Worm (Caenorhabditis elegans): ENCODE data around the gene sri-47.
"Not testable (repeated sequence)": the region's sequence is repeated elsewhere in the genome, so short reads cannot be mapped to it uniquely, and the experiment has no call there.

sri-47 gene

DNA sequence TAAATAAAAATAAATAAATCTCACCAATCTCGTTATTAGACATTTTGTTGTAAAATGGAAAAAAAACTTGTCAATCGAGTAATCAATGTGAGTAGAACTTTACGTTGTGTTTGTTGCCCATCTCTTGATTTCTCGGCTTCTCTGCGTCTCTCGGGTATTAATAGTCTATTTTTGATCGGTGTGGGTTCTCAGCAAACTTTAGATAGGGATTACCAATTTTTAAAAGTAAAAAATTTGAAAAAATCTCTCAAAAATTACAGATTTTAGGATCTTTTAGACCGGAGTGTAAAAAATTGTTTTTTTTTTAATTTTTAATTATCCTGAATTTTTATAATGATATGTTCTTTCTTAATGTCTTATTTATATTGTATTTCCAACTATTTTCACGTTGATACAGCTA is 19.3 kb upstream of the sri-47 start, which contains the start of gene F22E5.21:
F22E5.21 (minus strand) TSS at position 101 of the 400 bp plus-strand sequence.
- TF ChIP-seq W03F9.2 (tag; optimal IDR thresholded peaks at IDR 0.05) = no peak
- no peak for TF ChIP-seq dao-5 (tag; optimal IDR thresholded peaks at IDR 0.05)
- TF ChIP-seq him-1 (tag; optimal IDR thresholded peaks at IDR 0.05) = no peak

DNA sequence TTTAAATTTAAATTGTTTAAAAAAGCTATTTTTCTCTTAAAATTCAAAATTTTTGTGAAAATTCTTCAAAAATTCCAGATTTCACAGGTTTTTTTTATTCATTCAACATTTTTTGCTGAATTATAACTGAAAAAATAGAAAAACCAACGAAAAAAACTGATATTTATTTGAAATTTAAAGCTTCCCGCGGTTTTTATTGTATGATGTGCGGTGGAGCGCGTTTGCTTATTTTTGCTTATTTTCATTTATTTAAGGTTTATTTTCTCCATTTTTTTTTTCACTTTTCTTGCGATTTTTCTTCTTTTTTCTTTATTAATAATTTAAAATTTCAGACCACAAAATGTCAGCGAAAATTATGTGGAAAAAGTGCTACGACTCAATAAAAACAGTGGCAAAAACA is 18.6 kb upstream of the sri-47 start, which contains the start of gene F22E5.9:
F22E5.9 (plus strand) TSS at position 327 of the 400 bp plus-strand sequence.
- TF ChIP-seq dao-5 (tag; optimal IDR thresholded peaks at IDR 0.05) (no peak), him-1 (tag; optimal IDR thresholded peaks at IDR 0.05) (no peak), W03F9.2 (tag; optimal IDR thresholded peaks at IDR 0.05) (no peak)

DNA sequence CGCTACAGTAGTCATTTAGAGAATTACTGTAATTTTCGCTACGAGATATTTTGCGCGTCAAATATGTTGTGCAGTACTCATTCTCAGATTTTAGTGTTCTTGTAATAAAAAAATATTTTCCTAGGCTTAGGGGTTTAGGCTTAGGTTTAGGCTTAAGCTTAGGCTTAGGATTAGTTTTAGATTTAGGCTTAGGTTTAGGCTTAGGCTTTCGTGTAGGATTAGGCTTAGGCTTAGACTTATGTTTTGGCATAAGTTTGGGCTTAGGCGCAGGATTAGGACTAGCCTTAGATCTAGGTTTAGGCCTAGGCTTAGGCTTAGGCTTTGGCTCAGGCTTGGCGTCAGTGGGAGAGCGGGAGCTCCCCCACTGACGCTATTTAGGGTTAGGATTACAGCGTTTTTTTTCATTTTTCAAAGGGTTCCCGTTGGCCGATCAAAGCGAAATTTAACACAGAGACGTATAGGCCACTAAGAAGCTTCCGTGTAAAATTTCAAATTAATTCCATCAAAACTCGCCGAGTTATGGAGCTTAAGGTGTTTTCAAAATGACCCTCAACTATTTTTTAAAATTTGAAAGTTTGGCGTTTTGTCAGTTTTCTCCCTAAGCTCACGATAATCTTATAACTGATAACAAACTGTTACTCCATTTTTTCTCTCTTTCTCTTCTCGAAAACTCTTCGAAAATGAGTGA is 17.2 kb upstream of the sri-47 start, which contains the start of gene F22E5.8:
F22E5.8 (plus strand) TSS at position 638 of the 688 bp plus-strand sequence.
- TF ChIP-seq dao-5, him-1, W03F9.2 (tag; optimal IDR thresholded peaks at IDR 0.05): not testable (repeated sequence)

DNA sequence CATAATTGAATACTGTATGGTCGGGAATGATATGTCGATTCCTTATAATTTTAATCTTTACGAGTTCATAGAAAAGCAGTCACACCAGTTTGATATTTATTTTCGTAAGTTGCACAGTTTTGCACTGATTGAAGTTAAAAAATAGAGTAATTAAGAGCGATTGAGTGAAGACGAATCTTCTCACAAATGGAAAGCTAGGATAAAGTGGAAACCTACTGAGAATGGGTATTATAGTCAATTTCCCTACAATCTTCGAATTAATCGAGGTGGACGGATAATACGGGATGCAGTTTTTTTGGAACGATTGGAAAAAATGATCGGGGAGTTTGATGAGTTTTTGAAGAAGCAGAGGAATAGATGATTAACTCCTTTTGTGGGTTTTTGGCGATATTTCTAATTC is 15.7 kb upstream of the sri-47 start, which contains the start of gene F22E5.23:
F22E5.23 (plus strand) TSS at position 301 of the 400 bp plus-strand sequence.
- TF ChIP-seq dao-5 (tag; optimal IDR thresholded peaks at IDR 0.05) = no peak

DNA sequence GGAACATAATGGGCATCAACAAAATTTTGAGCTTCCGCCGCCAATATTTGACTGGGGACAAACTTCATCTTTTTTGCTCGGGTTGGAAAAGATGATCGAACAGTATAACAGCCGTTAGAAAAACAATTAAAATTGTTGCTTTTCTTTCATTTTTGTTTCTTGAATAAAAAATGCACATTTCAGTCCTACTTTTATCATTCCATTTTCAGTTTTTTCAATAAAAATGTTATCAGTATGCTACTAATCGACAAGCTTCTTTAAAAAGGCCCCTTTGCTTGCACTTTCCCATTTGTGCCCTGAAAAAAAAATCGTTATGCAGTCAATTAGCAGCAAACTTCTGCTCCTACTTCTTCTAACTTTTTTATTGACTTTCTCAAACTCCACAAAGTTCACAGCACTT is 14.9 kb upstream of the sri-47 start, which contains the start of gene F22E5.7:
F22E5.7 (plus strand) TSS at position 301 of the 400 bp plus-strand sequence.
- no peak for TF ChIP-seq him-1 (tag; optimal IDR thresholded peaks at IDR 0.05)
- no peak for TF ChIP-seq W03F9.2 (tag; optimal IDR thresholded peaks at IDR 0.05)

DNA sequence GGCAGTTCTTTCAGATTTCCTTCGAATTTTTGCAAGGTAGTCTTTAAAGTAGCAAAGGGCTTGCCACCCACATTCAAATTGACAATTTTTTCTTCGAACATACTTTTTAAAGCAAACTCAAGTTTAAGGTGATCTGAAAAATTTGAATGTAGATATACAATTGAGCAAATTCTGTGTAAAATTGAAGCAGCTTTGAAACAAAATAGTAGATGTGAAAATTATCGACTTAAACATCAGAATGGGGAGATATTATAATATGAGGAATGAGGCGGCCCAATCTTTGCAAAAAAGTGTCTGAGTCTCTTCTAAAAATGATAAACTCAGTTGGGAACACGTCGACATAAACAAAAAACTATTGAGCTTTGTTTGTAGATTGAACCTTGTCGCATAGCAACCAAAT is 12.2 kb upstream of the sri-47 start, which contains the start of gene F22E5.11:
F22E5.11 (minus strand) TSS at position 101 of the 400 bp plus-strand sequence.
- TF ChIP-seq W03F9.2 (tag; optimal IDR thresholded peaks at IDR 0.05) (no peak), dao-5 (tag; optimal IDR thresholded peaks at IDR 0.05) (no peak), him-1 (tag; optimal IDR thresholded peaks at IDR 0.05) (no peak)

DNA sequence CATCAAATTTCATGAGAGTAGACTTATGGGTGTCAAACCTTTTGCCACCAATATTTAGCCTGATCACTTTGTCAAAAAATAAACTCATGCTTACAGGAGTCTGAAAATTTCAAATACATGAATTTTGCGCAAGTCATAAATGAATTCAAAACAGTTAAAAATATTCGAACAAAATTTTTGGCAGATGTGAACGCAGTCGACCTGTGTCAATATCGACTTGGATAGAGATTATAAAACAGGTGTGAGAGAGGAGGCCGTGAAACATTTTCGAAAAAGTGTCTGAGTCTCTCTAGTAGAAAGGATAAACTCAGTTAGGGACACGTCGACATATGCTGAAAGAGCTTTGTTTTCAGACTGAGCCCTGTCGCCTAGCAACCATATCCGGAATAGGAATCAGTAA is 9.9 kb upstream of the sri-47 start, which contains the start of gene F22E5.12:
F22E5.12 (minus strand) TSS at position 101 of the 400 bp plus-strand sequence.
- not testable (repeated sequence) for TF ChIP-seq W03F9.2, him-1, dao-5 (tag; optimal IDR thresholded peaks at IDR 0.05)

DNA sequence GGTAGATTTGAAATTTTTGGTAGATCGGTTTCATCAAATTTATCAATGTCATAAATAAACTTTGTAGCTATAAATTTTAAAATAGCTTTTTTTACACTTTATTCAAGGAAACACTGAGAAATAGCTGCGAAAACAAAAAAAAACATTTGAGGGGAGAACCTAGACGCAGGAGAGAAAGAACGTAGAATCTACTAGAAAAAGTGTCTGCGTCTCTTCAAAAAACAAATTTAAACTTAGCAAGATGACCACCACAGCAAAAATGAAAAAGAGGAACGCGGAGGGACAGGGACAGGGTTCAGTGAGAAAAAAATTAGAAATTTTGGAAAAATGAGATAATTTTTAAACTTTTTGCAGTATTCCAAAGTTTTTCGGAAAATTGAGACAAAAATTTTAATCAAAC is 7.7 kb upstream of the sri-47 start:
- no peak for TF ChIP-seq W03F9.2 (tag; optimal IDR thresholded peaks at IDR 0.05)
- no peak for TF ChIP-seq him-1 (tag; optimal IDR thresholded peaks at IDR 0.05)
- TF ChIP-seq dao-5 (tag; optimal IDR thresholded peaks at IDR 0.05) = no peak

DNA sequence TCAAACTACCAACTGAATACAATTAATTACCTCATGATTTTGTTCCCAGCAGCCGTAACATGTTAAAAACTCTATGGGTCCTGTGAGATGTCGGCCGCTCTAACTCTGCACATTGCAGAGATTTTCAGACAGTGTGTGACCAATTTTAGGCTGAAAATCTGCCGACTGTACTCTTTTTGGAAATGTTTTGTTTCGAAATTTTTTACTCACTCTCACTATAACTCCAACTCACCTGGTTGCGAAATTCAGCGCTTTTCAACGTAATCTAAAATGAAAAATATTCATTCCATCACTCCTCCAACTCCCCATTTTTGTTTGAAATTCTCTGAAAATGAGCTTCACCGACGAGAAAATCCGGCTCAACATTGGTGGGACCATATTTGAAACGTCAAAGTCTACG is 7.2 kb upstream of the sri-47 start, which contains the start of the genes F22E5.13 and F22E5.6:
F22E5.13 (minus strand) TSS at position 101 of the 400 bp plus-strand sequence.
F22E5.6 (plus strand) TSS at position 297 of the 400 bp plus-strand sequence.
- TF ChIP-seq W03F9.2 (tag; optimal IDR thresholded peaks at IDR 0.05) (no peak), dao-5 (tag; optimal IDR thresholded peaks at IDR 0.05) (no peak), him-1 (tag; optimal IDR thresholded peaks at IDR 0.05) (no peak)

DNA sequence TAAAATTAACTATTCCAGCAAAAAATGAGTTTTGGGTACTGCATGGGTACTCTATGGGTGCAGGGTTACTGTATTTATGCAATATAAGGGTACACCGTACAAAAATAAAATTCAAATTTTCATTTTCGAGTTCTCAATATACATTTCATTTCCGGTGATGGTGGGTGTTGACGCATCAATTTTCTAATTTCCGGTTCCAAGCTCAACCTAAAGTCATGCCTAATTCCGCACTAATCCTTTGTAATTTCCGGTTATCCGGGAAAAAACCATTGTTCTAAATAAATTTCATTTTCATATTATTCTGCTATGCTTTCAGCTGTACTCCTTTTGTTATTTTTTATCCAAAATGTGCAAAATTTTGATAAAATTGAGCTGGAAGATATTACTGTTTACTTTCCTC is 2.7 kb downstream of the sri-47 start, which contains the start of gene gcy-21:
gcy-21 (plus strand) TSS at position 301 of the 400 bp plus-strand sequence.
- TF ChIP-seq W03F9.2 (tag; optimal IDR thresholded peaks at IDR 0.05) = no peak
- no peak for TF ChIP-seq dao-5 (tag; optimal IDR thresholded peaks at IDR 0.05)
- TF ChIP-seq him-1 (tag; optimal IDR thresholded peaks at IDR 0.05) = no peak

DNA sequence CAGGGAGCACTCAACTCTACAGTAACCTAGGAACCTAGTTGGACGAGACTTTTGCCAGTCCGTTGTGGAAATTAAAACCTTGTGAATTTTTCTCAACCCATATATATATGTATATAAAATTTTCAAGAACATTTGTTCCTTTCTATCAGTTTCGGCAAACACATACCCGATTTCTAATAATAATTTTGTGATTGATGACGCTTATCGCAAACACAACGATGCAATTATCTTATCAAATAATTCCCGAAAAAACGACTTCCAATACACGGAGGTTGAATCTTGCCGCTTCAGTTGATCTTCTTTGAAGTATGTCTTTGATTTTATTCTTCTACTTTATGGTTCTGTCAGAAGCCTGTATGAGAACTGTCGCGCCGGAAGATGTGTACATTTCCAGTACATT is 8.4 kb downstream of the sri-47 start, which contains the start of gene F22E5.2:
F22E5.2 (plus strand) TSS at position 301 of the 400 bp plus-strand sequence.
- not testable (repeated sequence) for TF ChIP-seq dao-5, W03F9.2, him-1 (tag; optimal IDR thresholded peaks at IDR 0.05)

DNA sequence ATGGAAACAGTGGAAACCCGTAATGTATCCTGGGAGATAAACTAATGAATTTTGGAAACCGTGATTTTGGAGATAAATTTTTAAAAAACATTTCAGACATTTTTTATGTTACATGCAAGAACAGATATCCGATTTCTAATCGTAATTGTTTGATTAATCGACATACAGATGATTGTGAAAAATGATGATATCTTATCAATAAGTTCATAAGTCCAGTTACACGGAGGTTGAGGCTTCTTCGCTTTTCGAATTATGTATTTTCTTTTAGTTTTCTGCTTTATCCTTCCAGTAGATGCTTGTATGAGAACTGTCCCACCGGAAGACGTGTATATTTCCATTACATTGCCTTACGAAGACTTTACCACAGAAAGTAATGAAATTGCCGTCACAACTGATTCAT is 8.9 kb downstream of the sri-47 start, which contains the start of gene F22E5.22:
F22E5.22 (plus strand) TSS at position 301 of the 400 bp plus-strand sequence.
- TF ChIP-seq W03F9.2 (tag; optimal IDR thresholded peaks at IDR 0.05) (no peak), dao-5 (tag; optimal IDR thresholded peaks at IDR 0.05) (no peak), him-1 (tag; optimal IDR thresholded peaks at IDR 0.05) (no peak)

DNA sequence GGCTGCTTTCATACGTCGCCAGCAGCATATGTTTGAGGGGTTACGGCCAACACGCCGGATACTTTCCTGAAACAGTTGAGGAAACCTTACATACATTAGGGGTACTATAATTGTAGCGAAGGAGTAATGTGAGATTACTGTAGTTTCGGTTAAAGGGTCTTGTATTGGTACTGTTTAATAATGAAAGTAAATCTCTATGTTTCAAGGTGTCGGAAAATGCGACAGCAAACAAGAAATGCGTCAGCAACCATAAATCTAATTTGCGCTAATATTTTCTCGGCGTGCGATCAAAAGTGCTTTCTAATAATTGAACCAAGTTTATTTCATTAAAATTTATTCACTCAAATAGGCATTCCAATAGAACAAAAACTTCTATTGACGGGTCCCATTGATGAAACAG is 15.6 kb downstream of the sri-47 start, which contains the start of gene sri-57:
sri-57 (minus strand) TSS at position 101 of the 400 bp plus-strand sequence.
- TF ChIP-seq him-1, W03F9.2, dao-5 (tag; optimal IDR thresholded peaks at IDR 0.05): not testable (repeated sequence)

DNA sequence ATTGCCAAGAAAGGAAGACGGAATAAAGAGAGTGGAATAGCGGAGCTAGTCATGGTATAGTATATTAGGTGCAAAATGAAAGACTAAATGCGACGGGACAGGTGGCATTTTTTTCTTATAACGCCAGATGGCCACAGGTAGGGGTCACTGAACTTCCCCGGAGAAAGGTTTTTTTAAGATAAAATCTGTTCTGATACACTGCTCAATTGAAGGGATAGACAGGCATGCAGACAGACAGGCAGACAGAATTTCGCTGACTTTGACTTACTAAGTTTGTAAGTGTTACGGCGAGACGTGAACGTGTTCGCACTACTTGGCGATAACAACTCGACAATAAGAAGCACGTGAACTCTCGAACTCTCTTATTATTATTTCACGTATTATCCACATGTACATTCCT is 16.8 kb downstream of the sri-47 start, which contains the start of the genes F22E5.20 and F22E5.1:
F22E5.20 (minus strand) TSS at position 101 of the 400 bp plus-strand sequence.
F22E5.1 (plus strand) TSS at position 242 of the 400 bp plus-strand sequence.
- not testable (repeated sequence) for TF ChIP-seq dao-5, him-1, W03F9.2 (tag; optimal IDR thresholded peaks at IDR 0.05)
